Fruit fly (Drosophila melanogaster): ENCODE results near the gene CG14397.

DNA sequence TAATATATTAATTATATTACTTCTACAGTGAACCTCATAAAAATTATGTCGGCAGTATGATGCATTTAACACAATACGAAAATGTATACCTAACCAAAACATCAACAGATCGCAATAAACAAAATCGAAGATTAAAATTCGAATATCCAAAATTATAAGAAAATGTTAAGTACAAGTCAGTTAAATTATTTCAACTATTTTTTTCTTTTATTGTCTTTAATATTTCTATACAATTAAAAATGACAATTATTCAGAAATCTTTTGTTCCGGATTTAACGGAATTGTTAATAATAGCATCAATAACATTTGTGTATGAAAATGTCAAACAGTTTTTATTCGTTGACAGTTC, 51.4 kb downstream of the CG14397 start:
- no peak for TF ChIP-seq psq (GFP tag; optimal IDR thresholded peaks at IDR 0.05)
- no peak for TF ChIP-seq dsf (GFP tag; optimal IDR thresholded peaks at IDR 0.05; ENCODE audit: borderline replicate concordance)
- TF ChIP-seq usp (GFP tag; optimal IDR thresholded peaks at IDR 0.05): no peak
- no peak for TF ChIP-seq lola (GFP tag; optimal IDR thresholded peaks at IDR 0.05)
- no peak for TF ChIP-seq sage (GFP tag; optimal IDR thresholded peaks at IDR 0.05)
- no peak for TF ChIP-seq CG32264 (GFP tag; optimal IDR thresholded peaks at IDR 0.05)
- TF ChIP-seq Dfd (GFP tag; optimal IDR thresholded peaks at IDR 0.05): no peak
- no peak for TF ChIP-seq Jra (GFP tag; optimal IDR thresholded peaks at IDR 0.05)
- TF ChIP-seq sv (GFP tag; optimal IDR thresholded peaks at IDR 0.05): no peak
- TF ChIP-seq Myc (optimal IDR thresholded peaks at IDR 0.05): no peak
